Fruit fly (Drosophila melanogaster): Measurements from ENCODE around the gene Femcoat.

The Femcoat gene

DNA sequence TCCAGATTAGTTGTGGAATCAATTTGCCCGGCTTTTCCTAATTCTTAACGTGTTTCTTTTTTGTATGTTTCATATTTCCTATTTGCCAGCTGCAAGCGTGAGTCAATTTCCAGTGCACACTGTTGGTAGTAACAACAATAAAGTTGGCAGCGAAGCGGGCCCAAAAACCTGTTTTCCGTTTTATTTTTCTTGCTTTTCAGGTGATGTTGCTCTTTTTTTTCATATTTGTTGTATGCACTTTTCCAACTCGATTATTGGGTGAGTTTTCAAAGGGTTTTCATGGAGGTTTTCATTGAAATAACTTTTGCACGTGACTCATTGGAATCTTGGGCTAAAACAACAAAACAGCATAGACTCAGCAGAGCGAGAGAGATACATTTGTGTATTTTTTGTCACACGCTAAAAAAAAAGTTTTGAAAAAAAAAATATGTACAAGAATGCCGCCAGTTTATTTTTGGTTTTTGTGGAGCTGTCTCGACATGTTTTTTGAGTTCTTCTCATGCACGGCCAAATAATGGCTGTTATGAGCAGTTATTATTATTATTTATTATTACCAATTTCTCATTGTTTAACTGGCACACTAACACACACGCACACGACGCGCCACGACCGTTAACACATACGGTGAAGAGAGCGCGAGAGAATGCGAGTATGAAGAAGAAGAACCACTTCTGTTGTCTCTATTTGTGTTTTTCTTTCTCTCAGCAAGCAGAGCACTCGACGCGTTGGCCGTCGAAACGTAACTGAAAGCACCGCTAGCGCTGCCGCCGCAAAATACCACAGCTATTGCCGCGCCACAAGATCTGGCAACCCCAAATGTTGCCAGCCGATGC lies 37.1 kb downstream of the Femcoat start, which contains the start of gene Fas2 (continued):
- TF ChIP-seq wek (GFP tag; optimal IDR thresholded peaks at IDR 0.05) (peak; percentile 76), pfk (GFP tag; optimal IDR thresholded peaks at IDR 0.05) (peak; percentile 14), CG1832 (GFP tag; optimal IDR thresholded peaks at IDR 0.05) (no peak), ap (GFP tag; IDR thresholded peaks at IDR 0.05) (no peak), NK7.1 (GFP tag; optimal IDR thresholded peaks at IDR 0.05) (peak; percentile 14), bowl (GFP tag; IDR thresholded peaks at IDR 0.05) (no peak), Dref (GFP tag; IDR thresholded peaks at IDR 0.05) (no peak), Oaz (GFP tag; IDR thresholded peaks at IDR 0.05) (no peak), chinmo (GFP tag; IDR thresholded peaks at IDR 0.05; ENCODE audit: partially characterized antibody) (peak; percentile 89; the same call in 3 of the 4 replicates), sens (GFP tag) (peak; percentile 72), Sox100B (GFP tag; optimal IDR thresholded peaks at IDR 0.05) (no peak), CG30403 (GFP tag; optimal IDR thresholded peaks at IDR 0.05) (peak; percentile 27), wdn (GFP tag; IDR thresholded peaks at IDR 0.05) (no peak), dm (GFP tag; optimal IDR thresholded peaks at IDR 0.05) (no peak), fd64A (GFP tag; optimal IDR thresholded peaks at IDR 0.05) (no peak), PHDP (tag; optimal IDR thresholded peaks at IDR 0.05) (peak; percentile 23), CHES-1-like (GFP tag; optimal IDR thresholded peaks at IDR 0.05) (no peak), ara (GFP tag; IDR thresholded peaks at IDR 0.05) (no peak), slp2 (GFP tag; optimal IDR thresholded peaks at IDR 0.05) (no peak), Awh (GFP tag; IDR thresholded peaks at IDR 0.05) (no peak), Bdp1 (GFP tag; optimal IDR thresholded peaks at IDR 0.05) (peak; percentile 17), ems (GFP tag; optimal IDR thresholded peaks at IDR 0.05) (peak; percentile 37), nom (GFP tag; optimal IDR thresholded peaks at IDR 0.05) (peak; percentile 65), CrebB (tag; optimal IDR thresholded peaks at IDR 0.05) (peak; percentile 38), CG1602 (GFP tag; optimal IDR thresholded peaks at IDR 0.05) (peak; percentile 23), zen (tag; optimal IDR thresholded peaks at IDR 0.05) (no peak), CG10147 (GFP tag; optimal IDR thresholded peaks at IDR 0.05) (no peak), CG11398 (GFP tag; optimal IDR thresholded peaks at IDR 0.05) (peak; percentile 13), CG5953 (GFP tag; IDR thresholded peaks at IDR 0.05) (peak; percentile 54; the same call in 1 of the 2 replicates), Hmr (GFP tag; optimal IDR thresholded peaks at IDR 0.05) (peak; percentile 74), NFAT (GFP tag; IDR thresholded peaks at IDR 0.05) (peak; percentile 58), ssp (GFP tag; IDR thresholded peaks at IDR 0.05) (no peak), CG32532 (GFP tag; IDR thresholded peaks at IDR 0.05) (peak; percentile 58; the same call in 1 of the 2 replicates), kay (GFP tag; optimal IDR thresholded peaks at IDR 0.05) (no peak), CG4282 (GFP tag; optimal IDR thresholded peaks at IDR 0.05) (no peak), CG14860 (GFP tag; IDR thresholded peaks at IDR 0.05; ENCODE audit: partially characterized antibody) (no peak), sna (GFP tag; IDR thresholded peaks at IDR 0.05; ENCODE audit: partially characterized antibody) (peak; percentile 19; the same call in 1 of the 2 replicates), chif (GFP tag; optimal IDR thresholded peaks at IDR 0.05) (no peak), mam (GFP tag; optimal IDR thresholded peaks at IDR 0.05) (peak; percentile 12), Hmx (GFP tag; optimal IDR thresholded peaks at IDR 0.05) (no peak), gt (GFP tag; IDR thresholded peaks at IDR 0.05) (no peak), peb (GFP tag; IDR thresholded peaks at IDR 0.05) (no peak), Fer3 (tag; optimal IDR thresholded peaks at IDR 0.05) (peak; percentile 44), Dfd (GFP tag; optimal IDR thresholded peaks at IDR 0.05) (no peak), lbe (GFP tag; optimal IDR thresholded peaks at IDR 0.05) (peak; percentile 24), Scr (GFP tag; IDR thresholded peaks at IDR 0.05; ENCODE audit: partially characterized antibody) (peak; percentile 40; the same call in 1 of the 2 replicates), ewg (GFP tag; optimal IDR thresholded peaks at IDR 0.05) (peak; percentile 26), Hand (GFP tag; optimal IDR thresholded peaks at IDR 0.05) (peak; percentile 35), gcm2 (GFP tag; optimal IDR thresholded peaks at IDR 0.05) (no peak)
